Worm (Caenorhabditis elegans) whole organism, L1 larva: ENCODE results near the gene Y37D8A.16.

Experiments used
- C04F5.9 ChIP-seq: sonication (generic microtip); optimal IDR thresholded peaks from 2 replicates; lab custom pipeline; 2016; ENCODE audit warnings: missing genetic modification characterization, missing compliant biosample characterization
- aha-1 ChIP-seq: fragments of 150-350 bp; optimal IDR thresholded peaks from 2 replicates; lab custom pipeline; 2014; ENCODE audit warnings: missing biosample characterization, missing genetic modification characterization
- alr-1 ChIP-seq: fragments of 200-800 bp; sonication (Bioruptor generic); optimal IDR thresholded peaks from 2 replicates; lab custom pipeline; 2018; ENCODE audit warnings: borderline replicate concordance, mild to moderate bottlenecking, missing genetic modification characterization, missing compliant biosample characterization
- aly-2 ChIP-seq: fragments of 150-350 bp; optimal IDR thresholded peaks from 2 replicates; lab custom pipeline; 2014; ENCODE audit warnings: missing biosample characterization, missing genetic modification characterization
- ama-1 ChIP-seq: fragments of 150-350 bp; optimal IDR thresholded peaks from 2 replicates; lab custom pipeline; 2014
- ceh-63 ChIP-seq: fragments of 200-800 bp; sonication (Bioruptor generic); optimal IDR thresholded peaks from 2 replicates; lab custom pipeline; 2018; ENCODE audit warnings: mild to moderate bottlenecking, missing genetic modification characterization, missing compliant biosample characterization
- ceh-88 ChIP-seq: fragments of 200-800 bp; sonication (Bioruptor generic); IDR thresholded peaks from 2 replicates; pipeline ENCODE4 v1.3.6; 2022; ENCODE audit warnings: missing genetic modification characterization, missing compliant biosample characterization
- ces-1 ChIP-seq: fragments of 150-350 bp; optimal IDR thresholded peaks from 2 replicates; lab custom pipeline; 2014; ENCODE audit warnings: missing biosample characterization, missing genetic modification reagents, missing genetic modification characterization
- dpl-1 ChIP-seq, 3 experiments: fragments of 150-350 bp in 2 of 3; sonication (generic microtip) in 1 of 3; optimal IDR thresholded peaks; 2 replicates each; lab custom pipeline; 2014 to 2017; ENCODE audit warnings: missing biosample characterization in 3 of 3, missing genetic modification characterization in 3 of 3, missing genetic modification reagents in 3 of 3
- dsc-1 ChIP-seq: sonication (generic microtip); optimal IDR thresholded peaks from 2 replicates; lab custom pipeline; 2016; ENCODE audit warnings: mild to moderate bottlenecking, missing genetic modification characterization, missing compliant biosample characterization
- efl-1 ChIP-seq, 4 experiments: fragments of 150-350 bp; optimal IDR thresholded peaks in 3 of 4; peaks in 1 of 4; 1 replicate in 1 of 4; 2 replicates in 3 of 4; lab custom pipeline; 2014; ENCODE audit warnings: missing biosample characterization in 2 of 4, missing genetic modification characterization in 2 of 4, missing genetic modification reagents in 2 of 4
- ets-5 ChIP-seq: fragments of 200-800 bp; sonication (Bioruptor generic); IDR thresholded peaks from 2 replicates; pipeline ENCODE4 v1.3.6; 2022; ENCODE audit warnings: missing genetic modification characterization, missing compliant biosample characterization
- fkh-4 ChIP-seq: sonication (generic microtip); optimal IDR thresholded peaks from 2 replicates; lab custom pipeline; 2016; ENCODE audit warnings: missing compliant biosample characterization, missing genetic modification characterization, borderline replicate concordance
- fkh-8 ChIP-seq: sonication (generic microtip); optimal IDR thresholded peaks from 2 replicates; lab custom pipeline; 2016; ENCODE audit warnings: mild to moderate bottlenecking, missing genetic modification characterization, missing compliant biosample characterization
- fos-1 ChIP-seq: fragments of 150-350 bp; optimal IDR thresholded peaks from 2 replicates; lab custom pipeline; 2014; ENCODE audit warnings: missing biosample characterization, missing genetic modification characterization
- hlh-4 ChIP-seq: sonication (generic microtip); optimal IDR thresholded peaks from 2 replicates; lab custom pipeline; 2016; ENCODE audit warnings: mild to moderate bottlenecking, missing genetic modification characterization, missing compliant biosample characterization
- lin-13 ChIP-seq: fragments of 150-350 bp; optimal IDR thresholded peaks from 2 replicates; lab custom pipeline; 2014; ENCODE audit warnings: missing biosample characterization, missing genetic modification reagents, missing genetic modification characterization
- lin-14 ChIP-seq: fragments of 200-800 bp; sonication (Bioruptor generic); optimal IDR thresholded peaks from 2 replicates; lab custom pipeline; 2018; ENCODE audit warnings: mild to moderate bottlenecking, missing genetic modification characterization, moderate library complexity, missing compliant biosample characterization
- lin-35 ChIP-seq, 2 experiments: fragments of 150-350 bp; optimal IDR thresholded peaks; 2 replicates each; lab custom pipeline; 2014; ENCODE audit warnings: missing biosample characterization in 2 of 2, missing genetic modification characterization in 2 of 2, missing genetic modification reagents in 2 of 2
- lsy-2 ChIP-seq, 2 experiments: fragments of 150-350 bp; optimal IDR thresholded peaks; 2 replicates each; lab custom pipeline; 2014; ENCODE audit warnings: missing biosample characterization in 2 of 2, missing genetic modification characterization in 2 of 2
- mab-9 ChIP-seq: fragments of 200-800 bp; sonication (Bioruptor generic); IDR thresholded peaks from 2 replicates; pipeline ENCODE4 v1.3.6; 2022; ENCODE audit warnings: missing genetic modification reagents, missing genetic modification characterization, missing compliant biosample characterization
- mep-1 ChIP-seq: fragments of 150-350 bp; optimal IDR thresholded peaks from 2 replicates; lab custom pipeline; 2014; ENCODE audit warnings: missing biosample characterization, missing genetic modification characterization
- nhr-11 ChIP-seq: fragments of 150-350 bp; optimal IDR thresholded peaks from 2 replicates; lab custom pipeline; 2014; ENCODE audit warnings: missing biosample characterization, missing genetic modification characterization
- nhr-19 ChIP-seq: fragments of 200-800 bp; sonication (Bioruptor generic); conservative IDR thresholded peaks from 2 replicates; pipeline ENCODE4 v1.3.6; 2022; ENCODE audit warnings: missing genetic modification characterization, missing compliant biosample characterization
- nhr-20 ChIP-seq: sonication (generic microtip); optimal IDR thresholded peaks from 2 replicates; lab custom pipeline; 2016; ENCODE audit warnings: mild to moderate bottlenecking, missing genetic modification characterization, missing compliant biosample characterization
- nhr-28 ChIP-seq: fragments of 150-350 bp; optimal IDR thresholded peaks from 2 replicates; lab custom pipeline; 2014; ENCODE audit warnings: missing biosample characterization, missing genetic modification characterization
- nhr-47 ChIP-seq: sonication (generic microtip); optimal IDR thresholded peaks from 2 replicates; lab custom pipeline; 2016; ENCODE audit warnings: mild to moderate bottlenecking, missing genetic modification characterization, moderate library complexity, missing compliant biosample characterization
- nhr-71 ChIP-seq: sonication (generic microtip); optimal IDR thresholded peaks from 2 replicates; lab custom pipeline; 2016; ENCODE audit warnings: mild to moderate bottlenecking, missing genetic modification characterization, moderate library complexity, missing compliant biosample characterization
- nhr-77 ChIP-seq: fragments of 150-350 bp; optimal IDR thresholded peaks from 2 replicates; lab custom pipeline; 2014; ENCODE audit warnings: missing biosample characterization, missing genetic modification characterization
- nhr-85 ChIP-seq: sonication (generic microtip); peaks from one replicate; lab custom pipeline; 2016; ENCODE audit warnings: missing genetic modification characterization, inconsistent platforms, missing compliant biosample characterization
- nhr-90 ChIP-seq: sonication (generic microtip); optimal IDR thresholded peaks from 2 replicates; lab custom pipeline; 2016; ENCODE audit warnings: mild to moderate bottlenecking, missing genetic modification characterization, missing compliant biosample characterization; ENCODE audit not compliant: poor library complexity
- pax-3 ChIP-seq: fragments of 200-800 bp; sonication (Bioruptor generic); optimal IDR thresholded peaks from 2 replicates; lab custom pipeline; 2018; ENCODE audit warnings: mild to moderate bottlenecking, missing genetic modification characterization, moderate library complexity, missing compliant biosample characterization
- skn-1 ChIP-seq: fragments of 150-350 bp; optimal IDR thresholded peaks from 2 replicates; lab custom pipeline; 2014; ENCODE audit warnings: missing biosample characterization, missing genetic modification characterization
- snu-23 ChIP-seq: sonication (generic microtip); optimal IDR thresholded peaks from 2 replicates; lab custom pipeline; 2016; ENCODE audit warnings: missing genetic modification characterization, missing compliant biosample characterization
- swsn-7 ChIP-seq: sonication (generic microtip); optimal IDR thresholded peaks from 2 replicates; lab custom pipeline; 2016; ENCODE audit warnings: missing genetic modification characterization, missing compliant biosample characterization
- tlp-1 ChIP-seq: fragments of 150-350 bp; optimal IDR thresholded peaks from 2 replicates; lab custom pipeline; 2014; ENCODE audit warnings: missing biosample characterization, missing genetic modification characterization
- unc-130 ChIP-seq: fragments of 150-350 bp; optimal IDR thresholded peaks from 2 replicates; lab custom pipeline; 2017; ENCODE audit warnings: missing biosample characterization, missing genetic modification characterization, inconsistent platforms
- unc-30 ChIP-seq: sonication (generic microtip); optimal IDR thresholded peaks from 2 replicates; lab custom pipeline; 2017; ENCODE audit warnings: missing biosample characterization, missing genetic modification characterization
- unc-86 ChIP-seq: sonication (generic microtip); optimal IDR thresholded peaks from 2 replicates; lab custom pipeline; 2016; ENCODE audit warnings: missing genetic modification characterization, missing compliant biosample characterization
- vab-15 ChIP-seq: sonication (generic microtip); optimal IDR thresholded peaks from 2 replicates; lab custom pipeline; 2017; ENCODE audit warnings: missing genotype, mild to moderate bottlenecking, missing genetic modification characterization, missing compliant biosample characterization
- zag-1 ChIP-seq: fragments of 150-350 bp; optimal IDR thresholded peaks from 2 replicates; lab custom pipeline; 2014; ENCODE audit warnings: missing biosample characterization, missing genetic modification characterization
- zip-4 ChIP-seq: fragments of 200-800 bp; sonication (Bioruptor generic); optimal IDR thresholded peaks from 2 replicates; lab custom pipeline; 2018; ENCODE audit warnings: mild to moderate bottlenecking, missing genetic modification characterization, moderate library complexity, missing compliant biosample characterization

The Y37D8A.16 gene

ce11 chrIII:12919882-12920281 is 1.4 kb upstream of the Y37D8A.16 start (continued):
- TF ChIP-seq zag-1 (no peak), ceh-63 (no peak), nhr-90 (tag; lab: Kevin White, UChicago) (no peak), mep-1 (tag; lab: Kevin White, UChicago) (no peak), fkh-4 (tag; lab: Kevin White, UChicago) (no peak), nhr-77 (tag; lab: Kevin White, UChicago) (peak; percentile 52), lsy-2 (tag; optimal IDR thresholded peaks at IDR 0.05; lab: Kevin White, UChicago) (peak in 1 of 2 experiments; percentile 45)

ce11 chrIII:12917852-12918251 is 623 bp downstream of the Y37D8A.16 start:
- no peak for TF ChIP-seq alr-1 (tag; lab: Kevin White, UChicago)
- TF ChIP-seq lin-35 (GFP tag; optimal IDR thresholded peaks at IDR 0.05; lab: Kevin White, UChicago), result peak in 1 of 2 experiments; percentile 3

- TF ChIP-seq aha-1 (tag; lab: Kevin White, UChicago) (no peak), C04F5.9 (no peak), snu-23 (GFP tag; lab: Kevin White, UChicago) (no peak), hlh-4 (tag; lab: Kevin White, UChicago) (no peak), lin-14 (GFP tag; lab: Kevin White, UChicago) (peak; percentile 24)
- TF ChIP-seq, all 84 proteins: peak for 1
These were observed 2.0 kb downstream of the Y37D8A.16 start for ce11 chrIII:12916459-12916858.

ce11 chrIII:12910365-12910764 is 8.1 kb downstream of the Y37D8A.16 start, which contains the start of gene flp-14:
Gene flp-14 (plus strand): TSS chrIII:12910510.
- TF ChIP-seq ets-5 (GFP tag; lab: Robert Waterston, UW), result no peak
- no peak for TF ChIP-seq nhr-28 (tag; lab: Kevin White, UChicago)
- no peak for TF ChIP-seq efl-1 (optimal IDR thresholded peaks at IDR 0.05; lab: Kevin White, UChicago)
- peak in 1 of 2 experiments; percentile 71 for TF ChIP-seq efl-1 (GFP tag; optimal IDR thresholded peaks at IDR 0.05 in 1 of 2; lab: Kevin White, UChicago)

- TF ChIP-seq tlp-1 (tag; lab: Kevin White, UChicago) (no peak), dpl-1 (GFP tag; optimal IDR thresholded peaks at IDR 0.05; lab: Kevin White, UChicago) (no peak)
- TF ChIP-seq, all 84 proteins: peak for 0
These were observed 11.3 kb downstream of the Y37D8A.16 start for ce11 chrIII:12907218-12907617.

- TF ChIP-seq unc-30 (no peak), tlp-1 (tag; lab: Kevin White, UChicago) (no peak), skn-1 (tag; lab: Kevin White, UChicago) (no peak), nhr-47 (tag; lab: Kevin White, UChicago) (peak; percentile 48), nhr-85 (tag; lab: Kevin White, UChicago) (peak; percentile 78), pax-3 (tag; lab: Kevin White, UChicago) (no peak), ceh-63 (no peak), mab-9 (GFP tag; lab: Robert Waterston, UW) (no peak), swsn-7 (peak; percentile 38), nhr-20 (tag; lab: Kevin White, UChicago) (peak; percentile 16), ces-1 (GFP tag; lab: Kevin White, UChicago) (no peak), aly-2 (no peak), unc-86 (tag; lab: Kevin White, UChicago) (peak; percentile 19), dsc-1 (tag; lab: Kevin White, UChicago) (no peak), nhr-71 (tag; lab: Kevin White, UChicago) (peak; percentile 62), snu-23 (GFP tag; lab: Kevin White, UChicago) (peak; percentile 28), unc-130 (tag; lab: Kevin White, UChicago) (no peak), ceh-88 (GFP tag; lab: Robert Waterston, UW) (no peak), fkh-8 (no peak), vab-15 (tag; lab: Kevin White, UChicago) (no peak), efl-1 (optimal IDR thresholded peaks at IDR 0.05; lab: Kevin White, UChicago) (peak; percentile 23 to 33), efl-1 (GFP tag; optimal IDR thresholded peaks at IDR 0.05 in 1 of 2; lab: Kevin White, UChicago) (peak in 1 of 2 experiments; percentile 34), nhr-19 (peak; percentile 22; the same call in 1 of the 2 replicates), lsy-2 (tag; optimal IDR thresholded peaks at IDR 0.05; lab: Kevin White, UChicago) (peak; percentile 2 to 66), lin-13 (GFP tag; lab: Kevin White, UChicago) (peak; percentile 30), nhr-11 (tag; lab: Kevin White, UChicago) (no peak), zip-4 (GFP tag; lab: Kevin White, UChicago) (peak; percentile 22), fos-1 (tag; lab: Kevin White, UChicago) (peak; percentile 46), ama-1 (lab: Kevin White, UChicago) (peak; percentile 70)
These were observed 11.9 kb downstream of the Y37D8A.16 start for ce11 chrIII:12906611-12907037.
